Worm (Caenorhabditis elegans): ENCODE results near the gene srb-5.

srb-5 gene

ce11 chrII:5182451-5182850 is 19.3 kb upstream of the srb-5 start (continued):
- no peak for TF ChIP-seq lsy-27 (tag; optimal IDR thresholded peaks at IDR 0.05; ENCODE audit: borderline replicate concordance, insufficient read depth)
- no peak; the same call in none of the 2 replicates for TF ChIP-seq nfyb-1 (GFP tag; IDR thresholded peaks at IDR 0.05)

ce11 chrII:5181497-5181896 is 18.3 kb upstream of the srb-5 start:
- TF ChIP-seq K11D2.4 (GFP tag; IDR thresholded peaks at IDR 0.05) (peak; percentile 31; the same call in 1 of the 2 replicates), ztf-28 (GFP tag; IDR thresholded peaks at IDR 0.05) (no peak), nhr-90 (tag; optimal IDR thresholded peaks at IDR 0.05) (peak; percentile 16), attf-5 (GFP tag; optimal IDR thresholded peaks at IDR 0.05) (peak; percentile 75), ztf-18 (tag; optimal IDR thresholded peaks at IDR 0.05) (peak; percentile 26), ztf-3 (GFP tag; optimal IDR thresholded peaks at IDR 0.05) (peak; percentile 42), tbp1 (GFP tag; optimal IDR thresholded peaks at IDR 0.05) (peak; percentile 25), lir-1 (GFP tag; conservative IDR thresholded peaks at IDR 0.05) (0 out of 2 replicates have a peak, but pooled peaks have one; percentile 29), unc-130 (GFP tag; optimal IDR thresholded peaks at IDR 0.05) (no peak), madf-10 (tag; optimal IDR thresholded peaks at IDR 0.05) (peak; percentile 61), Y53G8AR.9 (GFP tag; conservative IDR thresholded peaks at IDR 0.05) (0 out of 2 replicates have a peak, but pooled peaks have one; percentile 36), zfh-2 (GFP tag; conservative IDR thresholded peaks at IDR 0.05) (peak; percentile 92), nfya-1 (tag; optimal IDR thresholded peaks at IDR 0.05; ENCODE audit: borderline replicate concordance, insufficient read depth) (no peak), lin-40 (tag; optimal IDR thresholded peaks at IDR 0.05) (peak; percentile 58), egl-44 (GFP tag; IDR thresholded peaks at IDR 0.05) (0 out of 2 replicates have a peak, but pooled peaks have one; percentile 61), ekl-4 (GFP tag; IDR thresholded peaks at IDR 0.05) (no peak), T07F8.4 (tag; optimal IDR thresholded peaks at IDR 0.05) (no peak), somi-1 (GFP tag; optimal IDR thresholded peaks at IDR 0.05) (peak; percentile 64), lin-54 (GFP tag; optimal IDR thresholded peaks at IDR 0.05) (peak; percentile 2), zim-3 (tag; optimal IDR thresholded peaks at IDR 0.05) (no peak), K12H6.12 (tag; optimal IDR thresholded peaks at IDR 0.05) (peak; percentile 51), F52B5.7 (tag; optimal IDR thresholded peaks at IDR 0.05) (peak; percentile 32), ceh-27 (GFP tag; optimal IDR thresholded peaks at IDR 0.05) (peak; percentile 40), die-1 (tag; optimal IDR thresholded peaks at IDR 0.05) (peak; percentile 46), ZK185.1 (tag; optimal IDR thresholded peaks at IDR 0.05; ENCODE audit: poor library complexity, severe bottlenecking) (peak; percentile 47), lin-35 (GFP tag; optimal IDR thresholded peaks at IDR 0.05) (peak in 1 of 3 experiments; percentile 50), pbrm-1 (GFP tag; IDR thresholded peaks at IDR 0.05) (0 out of 2 replicates have a peak, but pooled peaks have one; percentile 34), hsf-1 (GFP tag; IDR thresholded peaks at IDR 0.05) (0 out of 2 replicates have a peak, but pooled peaks have one; percentile 15), B0336.3 (GFP tag; IDR thresholded peaks at IDR 0.05) (peak; percentile 42; the same call in 1 of the 2 replicates), ztf-26 (tag; optimal IDR thresholded peaks at IDR 0.05) (peak; percentile 27), F10E7.11 (tag; optimal IDR thresholded peaks at IDR 0.05) (no peak), C17E4.6 (GFP tag; IDR thresholded peaks at IDR 0.05) (no peak), efl-1 (GFP tag; optimal IDR thresholded peaks at IDR 0.05) (no peak), cebp-1 (GFP tag; IDR thresholded peaks at IDR 0.05) (no peak), cebp-1 (tag; optimal IDR thresholded peaks at IDR 0.05) (peak; percentile 72), mcd-1 (GFP tag; IDR thresholded peaks at IDR 0.05) (peak; percentile 25; the same call in 1 of the 2 replicates), lin-26 (GFP tag; IDR thresholded peaks at IDR 0.05) (peak; percentile 58; the same call in 1 of the 2 replicates), hmg-1.2 (GFP tag; IDR thresholded peaks at IDR 0.05) (peak; percentile 83), rec-8 (tag; optimal IDR thresholded peaks at IDR 0.05) (no peak), tlf-1 (GFP tag; optimal IDR thresholded peaks at IDR 0.05) (no peak), snpc-4 (GFP tag; optimal IDR thresholded peaks at IDR 0.05) (no peak), snpc-4 (tag; optimal IDR thresholded peaks at IDR 0.05) (peak in 3 of 4 experiments; percentile 31 to 54 (median 38)), unc-62 (GFP tag; optimal IDR thresholded peaks at IDR 0.05) (peak; percentile 31), repo-1 (tag; optimal IDR thresholded peaks at IDR 0.05) (peak; percentile 55), nfyb-1 (GFP tag; IDR thresholded peaks at IDR 0.05) (peak; percentile 81)
